Fruit fly (Drosophila melanogaster): Measurements from ENCODE around the gene CG14275.

Gene CG14275

dm6 chr2L:8319858-8320525 is 7.3 kb upstream of the CG14275 start, which contains the start of the genes mtsh and strat (continued):
- peak; percentile 56 for TF ChIP-seq chm (GFP tag; IDR thresholded peaks at IDR 0.05)
- TF ChIP-seq onecut (GFP tag; IDR thresholded peaks at IDR 0.05), result no peak; the same call in 1 of the 2 replicates
- TF ChIP-seq BtbVII (GFP tag; optimal IDR thresholded peaks at IDR 0.05), result peak; percentile 52
- TF ChIP-seq psq (GFP tag; optimal IDR thresholded peaks at IDR 0.05), result no peak
- no peak for TF ChIP-seq cg (GFP tag; optimal IDR thresholded peaks at IDR 0.05)
- TF ChIP-seq Drgx (GFP tag; IDR thresholded peaks at IDR 0.05), result no peak
- peak; percentile 14 for TF ChIP-seq CG3407 (GFP tag; optimal IDR thresholded peaks at IDR 0.05)
- no peak for TF ChIP-seq NK7.1 (GFP tag; optimal IDR thresholded peaks at IDR 0.05)
- no peak for TF ChIP-seq Bteb2 (GFP tag; optimal IDR thresholded peaks at IDR 0.05)
- no peak for TF ChIP-seq Taf1 (GFP tag; IDR thresholded peaks at IDR 0.05)
- no peak for TF ChIP-seq CG30431 (GFP tag; optimal IDR thresholded peaks at IDR 0.05)
- peak; percentile 59; the same call in 1 of the 2 replicates for TF ChIP-seq stc (GFP tag; IDR thresholded peaks at IDR 0.05)
- peak; percentile 91 for TF ChIP-seq sens (GFP tag)
- TF ChIP-seq bigmax (GFP tag; optimal IDR thresholded peaks at IDR 0.05), result peak; percentile 7
- no peak for TF ChIP-seq pnt (GFP tag; optimal IDR thresholded peaks at IDR 0.05)
- no peak for TF ChIP-seq CG12942 (GFP tag; optimal IDR thresholded peaks at IDR 0.05)
- peak; percentile 70 for TF ChIP-seq phol (tag; optimal IDR thresholded peaks at IDR 0.05)
- TF ChIP-seq br (optimal IDR thresholded peaks at IDR 0.05), result no peak
- TF ChIP-seq lbe (GFP tag; optimal IDR thresholded peaks at IDR 0.05), result peak; percentile 30
- TF ChIP-seq slbo (GFP tag; IDR thresholded peaks at IDR 0.05), result peak; percentile 62
- TF ChIP-seq CG10147 (GFP tag; optimal IDR thresholded peaks at IDR 0.05), result no peak
- TF ChIP-seq CG31365 (tag; optimal IDR thresholded peaks at IDR 0.05), result peak; percentile 64
- TF ChIP-seq mirr (GFP tag; optimal IDR thresholded peaks at IDR 0.05), result peak; percentile 87
- TF ChIP-seq da (GFP tag; optimal IDR thresholded peaks at IDR 0.05), result no peak
- TF ChIP-seq gsb (GFP tag; IDR thresholded peaks at IDR 0.05), result peak; percentile 33; the same call in 1 of the 2 replicates
- no peak for TF ChIP-seq abd-A (tag; optimal IDR thresholded peaks at IDR 0.05)
- TF ChIP-seq usp (GFP tag; optimal IDR thresholded peaks at IDR 0.05), result no peak
- no peak for TF ChIP-seq dan (GFP tag; IDR thresholded peaks at IDR 0.05)
- TF ChIP-seq CG1832 (GFP tag; optimal IDR thresholded peaks at IDR 0.05), result no peak
- no peak for TF ChIP-seq mld (GFP tag; IDR thresholded peaks at IDR 0.05; ENCODE audit: partially characterized antibody)
- peak; percentile 95 for TF ChIP-seq CG10267 (tag; optimal IDR thresholded peaks at IDR 0.05)
- peak; percentile 44; the same call in 1 of the 2 replicates for TF ChIP-seq Awh (GFP tag; IDR thresholded peaks at IDR 0.05)
- TF ChIP-seq chn (GFP tag; optimal IDR thresholded peaks at IDR 0.05), result peak; percentile 28
- peak; percentile 34 for TF ChIP-seq CG12236 (GFP tag; optimal IDR thresholded peaks at IDR 0.05)
- TF ChIP-seq dmrt11E (tag; optimal IDR thresholded peaks at IDR 0.05), result peak; percentile 19
- TF ChIP-seq Elba2 (GFP tag; optimal IDR thresholded peaks at IDR 0.05), result no peak
- TF ChIP-seq ewg (GFP tag; optimal IDR thresholded peaks at IDR 0.05), result peak; percentile 7
- TF ChIP-seq Eip74EF (GFP tag; optimal IDR thresholded peaks at IDR 0.05), result peak in 1 of 2 experiments; percentile 1
- peak; percentile 47 for TF ChIP-seq CG4424 (GFP tag; optimal IDR thresholded peaks at IDR 0.05)
- TF ChIP-seq CG17912 (GFP tag; optimal IDR thresholded peaks at IDR 0.05), result no peak
- TF ChIP-seq jigr1 (GFP tag; IDR thresholded peaks at IDR 0.05), result no peak
- TF ChIP-seq CG4820 (GFP tag; optimal IDR thresholded peaks at IDR 0.05), result peak; percentile 45
- peak; percentile 61 for TF ChIP-seq her (GFP tag; optimal IDR thresholded peaks at IDR 0.05)
- TF ChIP-seq fd96Cb (tag; optimal IDR thresholded peaks at IDR 0.05), result no peak
- no peak for TF ChIP-seq tx (GFP tag; optimal IDR thresholded peaks at IDR 0.05)
- TF ChIP-seq fd64A (GFP tag; optimal IDR thresholded peaks at IDR 0.05), result peak; percentile 17
- TF ChIP-seq Hmx (GFP tag; optimal IDR thresholded peaks at IDR 0.05), result no peak
- no peak for TF ChIP-seq CG8765 (GFP tag; IDR thresholded peaks at IDR 0.05)
- TF ChIP-seq cad (GFP tag; optimal IDR thresholded peaks at IDR 0.05), result no peak
- TF ChIP-seq CG31441 (GFP tag; IDR thresholded peaks at IDR 0.05), result no peak; the same call in none of the 2 replicates
- TF ChIP-seq corto (GFP tag; optimal IDR thresholded peaks at IDR 0.05), result no peak

All from whole organism, embryonic.